Fruit fly (Drosophila melanogaster) S2 (cell line): ENCODE measurements around the gene PH4alphaMP.

Experiments
- CG8478 ChIP-seq: fragments of >200 bp; optimal IDR thresholded peaks from 2 replicates; lab custom pipeline; 2018
- CTCF ChIP-seq, 2 experiments: fragments of >200 bp; optimal IDR thresholded peaks; 2 replicates each; lab custom pipeline; 2018

dm6 chr3R:30514255-30514827, 18.4 kb upstream of the PH4alphaMP start, which contains the start of the genes CG31524 and CG9698:
- TF ChIP-seq CG8478 (lab: Kevin White, UChicago) (no peak), CTCF (optimal IDR thresholded peaks at IDR 0.05; lab: Kevin White, UChicago) (no peak)
